Fruit fly (Drosophila melanogaster) whole organism, pupa: ENCODE results near the gene CG4101.

Source experiments
- CG34367 ChIP-seq: fragments of 200-800 bp; sonication (Bioruptor generic); optimal IDR thresholded peaks from 2 replicates; lab custom pipeline; 2018; ENCODE audit warnings: missing biosample characterization, mild to moderate bottlenecking, missing genetic modification characterization
- D1 ChIP-seq: fragments of 200-800 bp; sonication (Bioruptor generic); optimal IDR thresholded peaks from 2 replicates; lab custom pipeline; 2018; ENCODE audit warnings: missing biosample characterization, mild to moderate bottlenecking, missing genetic modification characterization, moderate library complexity
- EcR ChIP-seq: fragments of 200-800 bp; sonication (Bioruptor generic); optimal IDR thresholded peaks from 3 replicates; lab custom pipeline; 2019; ENCODE audit warnings: missing biosample characterization, missing genetic modification characterization, mild to moderate bottlenecking, moderate library complexity, missing genetic modification reagents
- Ets98B ChIP-seq: fragments of 200-800 bp; sonication (Bioruptor generic); IDR thresholded peaks from 2 replicates; pipeline ENCODE4 v1.3.6; 2022; ENCODE audit warnings: missing biosample characterization, missing genetic modification characterization
- Pif1A ChIP-seq: fragments of 200-800 bp; sonication (Bioruptor generic); optimal IDR thresholded peaks from 3 replicates; lab custom pipeline; 2016; ENCODE audit warnings: missing biosample characterization, missing genetic modification characterization

DNA sequence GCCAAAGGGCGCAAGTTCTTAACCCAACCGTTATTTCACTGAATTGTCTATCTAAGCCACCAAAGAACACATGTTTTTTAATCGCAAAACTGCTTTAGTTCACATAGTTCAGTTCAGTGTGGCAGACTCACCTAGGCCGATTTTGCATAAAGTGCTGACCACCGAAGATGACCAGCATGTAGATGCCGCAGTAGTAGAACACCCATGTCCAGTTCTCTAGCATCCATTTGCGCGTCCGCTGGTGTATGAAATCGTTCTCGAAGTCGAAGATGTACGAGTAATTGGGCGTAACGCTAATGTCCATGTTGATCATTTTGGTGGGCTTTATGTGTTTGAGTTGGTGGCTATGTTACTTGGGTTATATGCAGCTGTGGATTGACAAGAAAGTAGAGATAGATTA is 46.8 kb downstream of the CG4101 start:
- no peak for TF ChIP-seq CG34367 (tag; lab: Kevin White, UChicago)
- TF ChIP-seq D1, result no peak
- no peak for TF ChIP-seq Ets98B (GFP tag; lab: Robert Waterston, UW)
- TF ChIP-seq EcR (GFP tag; lab: Kevin White, UChicago), result no peak
- no peak for TF ChIP-seq Pif1A (GFP tag; lab: Kevin White, UChicago)
